Worm (Caenorhabditis elegans): ENCODE data around the gene K08F9.4.

DNA sequence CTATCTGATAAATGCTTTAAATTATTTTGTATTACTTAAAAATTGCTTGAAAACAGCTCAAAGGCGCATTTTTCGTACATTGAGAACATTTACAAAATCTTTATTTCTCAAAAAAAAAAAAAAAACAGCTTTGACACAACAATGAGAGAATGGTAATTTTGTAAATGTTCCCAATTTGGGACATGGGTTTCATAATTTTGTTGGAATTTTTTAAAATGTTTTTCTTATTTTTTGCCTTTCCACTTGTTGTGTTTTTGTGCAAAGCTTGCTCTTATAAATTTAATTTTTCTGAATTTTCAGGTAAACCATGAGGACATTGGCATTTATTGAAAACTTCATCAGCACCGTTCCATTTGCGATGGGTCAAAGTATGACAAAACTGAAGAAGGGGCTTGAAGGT lies 32.2 kb upstream of the K08F9.4 start, which contains the start of gene T01G5.7:
- no peak for TF ChIP-seq him-1 (tag; optimal IDR thresholded peaks at IDR 0.05)
- TF ChIP-seq dao-5 (tag; optimal IDR thresholded peaks at IDR 0.05): no peak
